Worm (Caenorhabditis elegans) whole organism, L3 larva: ENCODE data around the gene F44A2.3.

Experiments
- R02D3.7 ChIP-seq: fragments of 150-350 bp; optimal IDR thresholded peaks from 2 replicates; lab custom pipeline; 2014; ENCODE audit warnings: missing biosample characterization, missing genetic modification characterization
- ceh-82 ChIP-seq: fragments of 150-350 bp; optimal IDR thresholded peaks from 2 replicates; lab custom pipeline; 2014; ENCODE audit warnings: missing biosample characterization, missing genetic modification characterization
- lin-15B ChIP-seq: fragments of 150-350 bp; optimal IDR thresholded peaks from 2 replicates; lab custom pipeline; 2014; ENCODE audit warnings: missing biosample characterization, missing genetic modification characterization
- mdl-1 ChIP-seq: fragments of 150-350 bp; optimal IDR thresholded peaks from 2 replicates; lab custom pipeline; 2014; ENCODE audit warnings: missing biosample characterization, missing genetic modification characterization
- nfya-1 ChIP-seq: sonication (generic microtip); optimal IDR thresholded peaks from 2 replicates; lab custom pipeline; 2017; ENCODE audit warnings: missing genetic modification characterization, mild to moderate bottlenecking, missing compliant biosample characterization, antibody characterized with exemption, moderate library complexity; ENCODE audit not compliant: insufficient read depth
- pha-4 ChIP-seq: fragments of 150-350 bp; optimal IDR thresholded peaks from 2 replicates; lab custom pipeline; 2014; ENCODE audit warnings: missing biosample characterization, missing genetic modification reagents, missing genetic modification characterization

DNA sequence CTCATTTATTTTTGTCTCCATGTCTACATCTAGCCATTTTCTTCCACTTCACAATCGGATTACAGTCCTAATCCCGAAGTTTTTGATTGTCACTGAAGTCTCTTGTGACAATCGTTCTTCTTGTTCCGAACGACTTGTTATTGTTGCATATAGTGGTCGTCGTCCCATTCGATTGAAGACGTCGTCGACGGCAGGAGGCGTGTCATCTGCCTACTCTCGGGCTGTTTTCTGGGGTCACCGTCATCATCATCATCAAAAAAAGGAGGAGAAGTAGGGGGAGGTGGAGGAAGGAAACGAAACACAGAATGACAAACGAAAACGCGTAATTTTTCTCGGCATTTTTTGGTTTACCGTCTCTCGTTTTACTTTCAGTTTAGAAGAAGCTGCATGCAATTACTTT is at the start of gene F44A2.3:
- TF ChIP-seq mdl-1 (tag; lab: Kevin White, UChicago) (no peak), nfya-1 (tag; lab: Kevin White, UChicago) (no peak), lin-15B (no peak), pha-4 (tag; lab: Kevin White, UChicago) (no peak), R02D3.7 (tag; lab: Kevin White, UChicago) (no peak), ceh-82 (tag; lab: Kevin White, UChicago) (no peak)
